Fruit fly (Drosophila melanogaster) whole organism, embryonic: Measurements from ENCODE around the gene LysD.

Experiments
- Awh ChIP-seq: fragments of 200-800 bp; sonication (Bioruptor generic); IDR thresholded peaks from 2 replicates; pipeline ENCODE4, ENCODE4 v1.3.6; 2022; ENCODE audit warnings: missing biosample characterization, missing genetic modification characterization
- CG10267 ChIP-seq: fragments of 200-800 bp; sonication (Bioruptor generic); optimal IDR thresholded peaks from 2 replicates; lab custom pipeline; 2018; ENCODE audit warnings: missing biosample characterization, mild to moderate bottlenecking, missing genetic modification characterization, moderate library complexity
- CG10543 ChIP-seq: fragments of 200-800 bp; sonication (Bioruptor generic); optimal IDR thresholded peaks from 3 replicates; lab custom pipeline; 2017; ENCODE audit warnings: missing biosample characterization, mild to moderate bottlenecking, missing genetic modification characterization, moderate library complexity
- CG11723 ChIP-seq: fragments of 200-800 bp; sonication (Bioruptor generic); optimal IDR thresholded peaks from 2 replicates; lab custom pipeline; 2017; ENCODE audit warnings: missing biosample characterization, mild to moderate bottlenecking, missing genetic modification characterization
- CG12769 ChIP-seq: fragments of 200-800 bp; sonication (Bioruptor generic); optimal IDR thresholded peaks from 2 replicates; lab custom pipeline; 2019; ENCODE audit warnings: missing biosample characterization, mild to moderate bottlenecking, missing genetic modification characterization, moderate library complexity
- CG13775 ChIP-seq: fragments of 200-800 bp; sonication (Bioruptor generic); optimal IDR thresholded peaks from 3 replicates; lab custom pipeline; 2017; ENCODE audit warnings: missing biosample characterization, mild to moderate bottlenecking, missing genetic modification characterization
- CG14441 ChIP-seq: fragments of 200-800 bp; sonication (Bioruptor generic); IDR thresholded peaks from 2 replicates; pipeline ENCODE4 v1.3.6; 2022; ENCODE audit warnings: missing biosample characterization, missing genetic modification characterization
- CG14860 ChIP-seq: fragments of 200-800 bp; sonication (Bioruptor generic); IDR thresholded peaks from 3 replicates; pipeline ENCODE4 v1.3.6; 2022; ENCODE audit warnings: missing biosample characterization, missing genetic modification characterization; ENCODE audit not compliant: partially characterized antibody
- CG15269 ChIP-seq: fragments of 200-800 bp; sonication (Bioruptor generic); optimal IDR thresholded peaks from 2 replicates; lab custom pipeline; 2018; ENCODE audit warnings: missing biosample characterization, mild to moderate bottlenecking, missing genetic modification characterization, moderate library complexity
- CG15601 ChIP-seq: fragments of 200-800 bp; sonication (Bioruptor generic); optimal IDR thresholded peaks from 3 replicates; lab custom pipeline; 2019; ENCODE audit warnings: missing biosample characterization, mild to moderate bottlenecking, missing genetic modification characterization, moderate library complexity
- CG16863 ChIP-seq: fragments of 200-800 bp; sonication (Bioruptor generic); optimal IDR thresholded peaks from 3 replicates; lab custom pipeline; 2016; ENCODE audit warnings: missing biosample characterization, missing genetic modification characterization
- CG17359 ChIP-seq: fragments of 200-800 bp; sonication (Bioruptor generic); optimal IDR thresholded peaks from 3 replicates; lab custom pipeline; 2018; ENCODE audit warnings: missing biosample characterization, mild to moderate bottlenecking, missing genetic modification characterization, moderate library complexity
- CG17612 ChIP-seq: fragments of 200-800 bp; sonication (Bioruptor generic); IDR thresholded peaks from 2 replicates; pipeline ENCODE4 v1.3.6; 2022; ENCODE audit warnings: missing biosample characterization, missing genetic modification characterization
- CG17912 ChIP-seq: fragments of 200-800 bp; sonication (Bioruptor generic); optimal IDR thresholded peaks from 2 replicates; lab custom pipeline; 2018; ENCODE audit warnings: missing biosample characterization, mild to moderate bottlenecking, missing genetic modification characterization
- CG18262 ChIP-seq: fragments of 200-800 bp; optimal IDR thresholded peaks from 3 replicates; lab custom pipeline; 2019; ENCODE audit warnings: missing biosample characterization, mild to moderate bottlenecking, missing genetic modification characterization, moderate library complexity
- CG1832 ChIP-seq: fragments of 200-800 bp; sonication (Bioruptor generic); optimal IDR thresholded peaks from 2 replicates; lab custom pipeline; 2017; ENCODE audit warnings: missing biosample characterization, mild to moderate bottlenecking, missing genetic modification characterization, inconsistent platforms
- CG30431 ChIP-seq: fragments of 200-800 bp; sonication (Bioruptor generic); optimal IDR thresholded peaks from 2 replicates; lab custom pipeline; 2017; ENCODE audit warnings: missing biosample characterization, missing genetic modification characterization
- CG33557 ChIP-seq: fragments of 200-800 bp; sonication (Bioruptor generic); optimal IDR thresholded peaks from 2 replicates; lab custom pipeline; 2019; ENCODE audit warnings: missing biosample characterization, mild to moderate bottlenecking, missing genetic modification characterization, moderate library complexity
- CG34376 ChIP-seq: fragments of 200-800 bp; sonication (Bioruptor generic); optimal IDR thresholded peaks from 2 replicates; lab custom pipeline; 2018; ENCODE audit warnings: missing biosample characterization, mild to moderate bottlenecking, missing genetic modification characterization
- CG6689 ChIP-seq: fragments of 200-800 bp; sonication (Bioruptor generic); IDR thresholded peaks from 2 replicates; pipeline ENCODE4 v1.3.6; 2022; ENCODE audit warnings: missing biosample characterization, missing genetic modification characterization
- CG7556 ChIP-seq: fragments of 200-800 bp; sonication (Bioruptor generic); optimal IDR thresholded peaks from 2 replicates; lab custom pipeline; 2017; ENCODE audit warnings: missing biosample characterization, mild to moderate bottlenecking, missing genetic modification characterization
- CG8388 ChIP-seq: fragments of 200-800 bp; sonication (Bioruptor generic); optimal IDR thresholded peaks from 2 replicates; lab custom pipeline; 2019; ENCODE audit warnings: missing biosample characterization, mild to moderate bottlenecking, missing genetic modification characterization, moderate library complexity
- CG9609 ChIP-seq: fragments of 200-800 bp; sonication (Bioruptor generic); optimal IDR thresholded peaks from 3 replicates; lab custom pipeline; 2016; ENCODE audit warnings: missing biosample characterization, missing genetic modification characterization
- CkIIα-i1 ChIP-seq: fragments of 200-800 bp; sonication (Bioruptor generic); IDR thresholded peaks from 2 replicates; pipeline ENCODE4 v1.3.6; 2022; ENCODE audit warnings: missing biosample characterization, missing genetic modification characterization
- Dad ChIP-seq: fragments of 200-800 bp; sonication (Bioruptor generic); optimal IDR thresholded peaks from 3 replicates; lab custom pipeline; 2016; ENCODE audit warnings: missing biosample characterization, missing genetic modification characterization
- Dbx ChIP-seq: fragments of 200-800 bp; sonication (Bioruptor generic); IDR thresholded peaks from 3 replicates; pipeline ENCODE4 v1.3.6; 2022; ENCODE audit warnings: missing biosample characterization, missing genetic modification characterization
- Dip3 ChIP-seq: fragments of 200-800 bp; sonication (Bioruptor generic); optimal IDR thresholded peaks from 3 replicates; lab custom pipeline; 2016; ENCODE audit warnings: missing biosample characterization, missing genetic modification characterization
- Max ChIP-seq: fragments of 200-800 bp; sonication (Bioruptor generic); optimal IDR thresholded peaks from 2 replicates; lab custom pipeline; 2016; ENCODE audit warnings: missing biosample characterization, mild to moderate bottlenecking, missing genetic modification characterization
- Myb ChIP-seq: fragments of 200-800 bp; sonication (Bioruptor generic); optimal IDR thresholded peaks from 2 replicates; lab custom pipeline; 2016; ENCODE audit warnings: missing biosample characterization, missing genetic modification characterization
- Nf-YB ChIP-seq: fragments of 200-800 bp; sonication (Bioruptor generic); optimal IDR thresholded peaks from 3 replicates; lab custom pipeline; 2019; ENCODE audit warnings: missing biosample characterization, mild to moderate bottlenecking, missing genetic modification characterization, moderate library complexity
- NfI ChIP-seq: fragments of 200-800 bp; sonication (Bioruptor generic); optimal IDR thresholded peaks from 3 replicates; lab custom pipeline; 2018; ENCODE audit warnings: missing biosample characterization, mild to moderate bottlenecking, missing genetic modification characterization, moderate library complexity
- Oaz ChIP-seq: fragments of 200-800 bp; sonication (Bioruptor generic); IDR thresholded peaks from 2 replicates; pipeline ENCODE4 v1.3.6; 2022; ENCODE audit warnings: missing biosample characterization, missing genetic modification characterization
- Spps ChIP-seq: fragments of 200-800 bp; sonication (Bioruptor generic); optimal IDR thresholded peaks from 2 replicates; lab custom pipeline; 2018; ENCODE audit warnings: missing biosample characterization, mild to moderate bottlenecking, missing genetic modification characterization
- dmrt99B ChIP-seq: fragments of 200-800 bp; sonication (Bioruptor generic); optimal IDR thresholded peaks from 2 replicates; lab custom pipeline; 2018; ENCODE audit warnings: missing biosample characterization, mild to moderate bottlenecking, missing genetic modification characterization, moderate library complexity
- emc ChIP-seq: fragments of 200-800 bp; sonication (Bioruptor generic); optimal IDR thresholded peaks from 2 replicates; lab custom pipeline; 2016; ENCODE audit warnings: missing biosample characterization, missing genetic modification characterization
- ems ChIP-seq: fragments of 200-800 bp; sonication (Bioruptor generic); optimal IDR thresholded peaks from 3 replicates; lab custom pipeline; 2016; ENCODE audit warnings: missing biosample characterization, missing genetic modification characterization
- ewg ChIP-seq: fragments of 200-800 bp; sonication (Bioruptor generic); optimal IDR thresholded peaks from 3 replicates; lab custom pipeline; 2017; ENCODE audit warnings: mild to moderate bottlenecking, missing biosample characterization, missing genetic modification reagents, missing genetic modification characterization
- fu2 ChIP-seq: fragments of 200-800 bp; sonication (Bioruptor generic); optimal IDR thresholded peaks from 2 replicates; lab custom pipeline; 2016; ENCODE audit warnings: missing biosample characterization, missing genetic modification characterization
- h ChIP-seq: fragments of >200 bp; optimal IDR thresholded peaks from 2 replicates; lab custom pipeline; 2017
- hth ChIP-seq: fragments of >200 bp; optimal IDR thresholded peaks from 2 replicates; lab custom pipeline; 2017; ENCODE audit warnings: inconsistent platforms
- jigr1 ChIP-seq: fragments of 200-800 bp; sonication (Bioruptor generic); IDR thresholded peaks from 3 replicates; pipeline ENCODE4 v1.3.6; 2022; ENCODE audit warnings: missing biosample characterization, missing genetic modification characterization
- kay ChIP-seq: fragments of 200-800 bp; sonication (Bioruptor generic); optimal IDR thresholded peaks from 2 replicates; lab custom pipeline; 2016; ENCODE audit warnings: missing biosample characterization, missing genetic modification characterization
- ken ChIP-seq: fragments of 200-800 bp; sonication (Bioruptor generic); IDR thresholded peaks from 3 replicates; pipeline ENCODE4 v1.3.6; 2022; ENCODE audit warnings: missing biosample characterization, missing genetic modification characterization
- pb ChIP-seq: fragments of 200-800 bp; sonication (Bioruptor generic); optimal IDR thresholded peaks from 3 replicates; lab custom pipeline; 2016; ENCODE audit warnings: missing biosample characterization, missing genetic modification characterization
- sd ChIP-seq: fragments of 200-800 bp; sonication (Bioruptor generic); optimal IDR thresholded peaks from 3 replicates; lab custom pipeline; 2018; ENCODE audit warnings: missing biosample characterization, mild to moderate bottlenecking, missing genetic modification characterization, moderate library complexity
- sim ChIP-seq: fragments of 200-800 bp; sonication (Bioruptor generic); IDR thresholded peaks from 2 replicates; pipeline ENCODE4 v1.3.6; 2022; ENCODE audit warnings: missing biosample characterization, missing genetic modification characterization
- sug ChIP-seq: fragments of 200-800 bp; optimal IDR thresholded peaks from 2 replicates; lab custom pipeline; 2019; ENCODE audit warnings: missing biosample characterization, mild to moderate bottlenecking, missing genetic modification characterization, moderate library complexity
- unpg ChIP-seq: fragments of 200-800 bp; sonication (Bioruptor generic); optimal IDR thresholded peaks from 3 replicates; lab custom pipeline; 2018; ENCODE audit warnings: missing biosample characterization, mild to moderate bottlenecking, missing genetic modification characterization, moderate library complexity
- wdn ChIP-seq: fragments of 200-800 bp; sonication (Bioruptor generic); IDR thresholded peaks from 2 replicates; pipeline ENCODE4 v1.3.6; 2022; ENCODE audit warnings: missing biosample characterization, missing genetic modification characterization
- z ChIP-seq: fragments of 200-800 bp; sonication (Bioruptor generic); IDR thresholded peaks from 3 replicates; pipeline ENCODE4 v1.3.6; 2022; ENCODE audit warnings: missing biosample characterization, missing genetic modification characterization
- zen2 ChIP-seq: fragments of 200-800 bp; sonication (Bioruptor generic); IDR thresholded peaks from 3 replicates; pipeline ENCODE4 v1.3.6; 2022; ENCODE audit warnings: missing biosample characterization, missing genetic modification characterization; ENCODE audit not compliant: partially characterized antibody

Gene LysD

DNA sequence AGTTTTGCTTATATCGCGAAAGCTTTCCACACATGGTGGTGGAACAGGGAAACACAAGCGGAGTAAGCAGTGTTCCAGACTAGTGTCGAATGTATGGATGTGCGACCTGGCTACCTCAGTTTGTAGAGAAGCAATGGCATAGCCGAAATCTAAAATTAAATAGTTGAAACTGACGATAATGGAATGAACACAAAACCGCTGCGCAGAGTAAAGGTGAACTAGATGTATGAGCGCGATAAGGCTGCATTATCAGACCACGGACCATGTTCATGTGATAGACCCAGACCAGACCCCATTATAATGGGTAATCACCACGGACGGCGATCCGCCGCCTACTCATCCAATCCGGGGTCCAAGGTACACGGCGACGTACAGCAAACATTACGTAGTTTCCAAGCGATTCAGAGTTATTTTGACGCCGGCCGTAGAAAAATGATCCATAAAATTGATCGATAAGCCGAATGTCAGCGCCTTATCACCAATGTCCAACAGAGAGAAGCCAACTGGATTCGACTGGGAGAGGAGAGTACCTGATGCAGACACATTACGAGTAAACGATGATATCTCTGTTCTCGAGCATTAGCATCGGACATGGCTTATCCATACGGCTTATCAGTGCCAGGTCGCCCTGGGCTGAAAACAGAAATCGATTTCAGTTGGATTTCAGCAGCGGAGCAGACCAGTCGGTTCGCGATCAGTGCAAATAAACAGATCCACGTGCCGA, 21.9 kb downstream of the LysD start, which contains the start of gene CG13912 (continued):
- no peak for TF ChIP-seq unpg (GFP tag; lab: Kevin White, UChicago)
- no peak for TF ChIP-seq CG11723 (GFP tag; lab: Kevin White, UChicago)
- TF ChIP-seq CG15601: peak; percentile 96
- no peak for TF ChIP-seq Awh (GFP tag; lab: Robert Waterston, UW)
- TF ChIP-seq fu2 (GFP tag; lab: Kevin White, UChicago): no peak
- no peak for TF ChIP-seq sim
- TF ChIP-seq CG7556: no peak
- TF ChIP-seq z (GFP tag; lab: Robert Waterston, UW): no peak
- TF ChIP-seq sd: peak; percentile 96
- TF ChIP-seq CG34376: peak; percentile 99
- no peak for TF ChIP-seq zen2
- TF ChIP-seq CG17612: no peak
- no peak for TF ChIP-seq ken (GFP tag; lab: Robert Waterston, UW)
- peak; percentile 92 for TF ChIP-seq sug (tag; lab: Kevin White, UChicago)
- peak; percentile 9 for TF ChIP-seq dmrt99B
- no peak for TF ChIP-seq CG14860
- TF ChIP-seq Oaz: no peak
- TF ChIP-seq CG14441 (GFP tag; lab: Robert Waterston, UW): 0 out of 2 replicates have a peak, but pooled peaks have one; percentile 6
- TF ChIP-seq Nf-YB (GFP tag; lab: Kevin White, UChicago): peak; percentile 3
- no peak for TF ChIP-seq h (lab: Kevin White, UChicago)
- peak; percentile 9 for TF ChIP-seq CG12769 (tag; lab: Kevin White, UChicago)
- TF ChIP-seq CG1832 (GFP tag; lab: Kevin White, UChicago): no peak
- no peak for TF ChIP-seq CG10267 (tag; lab: Kevin White, UChicago)
- TF ChIP-seq CG13775 (GFP tag; lab: Kevin White, UChicago): no peak
- peak; percentile 90 for TF ChIP-seq CG10543 (GFP tag; lab: Kevin White, UChicago)
- TF ChIP-seq jigr1 (GFP tag; lab: Robert Waterston, UW): no peak
- no peak for TF ChIP-seq Dad
- TF ChIP-seq Max (GFP tag; lab: Kevin White, UChicago): no peak
- no peak for TF ChIP-seq Spps (tag; lab: Kevin White, UChicago)
- no peak for TF ChIP-seq CG17912 (GFP tag; lab: Kevin White, UChicago)
- no peak for TF ChIP-seq Dip3 (GFP tag; lab: Kevin White, UChicago)
- TF ChIP-seq CG9609 (GFP tag; lab: Kevin White, UChicago): no peak
- TF ChIP-seq CG17359 (tag; lab: Kevin White, UChicago): no peak
- TF ChIP-seq CG15269 (tag; lab: Kevin White, UChicago): no peak
- peak; percentile 44 for TF ChIP-seq kay (GFP tag; lab: Kevin White, UChicago)
- no peak for TF ChIP-seq ewg (GFP tag; lab: Kevin White, UChicago)
- no peak for TF ChIP-seq Dbx (GFP tag; lab: Robert Waterston, UW)
- no peak for TF ChIP-seq ems
- TF ChIP-seq CG33557: no peak
- no peak for TF ChIP-seq emc (GFP tag; lab: Kevin White, UChicago)
- TF ChIP-seq CkIIα-i1 (GFP tag; lab: Robert Waterston, UW): no peak
- TF ChIP-seq NfI: no peak
- peak; percentile 24 for TF ChIP-seq Myb (GFP tag; lab: Kevin White, UChicago)
- no peak for TF ChIP-seq wdn (GFP tag; lab: Robert Waterston, UW)
- no peak for TF ChIP-seq pb (GFP tag; lab: Kevin White, UChicago)
- no peak for TF ChIP-seq hth (lab: Kevin White, UChicago)
- no peak for TF ChIP-seq CG8388 (GFP tag; lab: Kevin White, UChicago)
- TF ChIP-seq CG6689 (GFP tag; lab: Robert Waterston, UW): no peak
- no peak for TF ChIP-seq CG30431
- TF ChIP-seq CG18262: no peak
- no peak for TF ChIP-seq CG16863 (GFP tag; lab: Kevin White, UChicago)
